Fruit fly (Drosophila melanogaster) whole organism, embryonic: ENCODE data around the gene Pino.

Source experiments
- ATbp ChIP-seq: fragments of 200-800 bp; sonication (Bioruptor generic); optimal IDR thresholded peaks from 2 replicates; lab custom pipeline; 2017; ENCODE audit warnings: missing biosample characterization, mild to moderate bottlenecking, missing genetic modification characterization, missing genetic modification reagents
- Asciz ChIP-seq: fragments of 200-800 bp; sonication (Bioruptor generic); optimal IDR thresholded peaks from 2 replicates; lab custom pipeline; 2017; ENCODE audit warnings: missing biosample characterization, mild to moderate bottlenecking, missing genetic modification characterization, missing genetic modification reagents
- Blimp-1 ChIP-seq: fragments of 200-800 bp; sonication (Bioruptor generic); optimal IDR thresholded peaks from 3 replicates; lab custom pipeline; 2018; ENCODE audit warnings: missing biosample characterization, missing genetic modification characterization, mild to moderate bottlenecking, moderate library complexity, missing genetic modification reagents
- CG10543 ChIP-seq: fragments of 200-800 bp; sonication (Bioruptor generic); optimal IDR thresholded peaks from 3 replicates; lab custom pipeline; 2017; ENCODE audit warnings: missing biosample characterization, mild to moderate bottlenecking, missing genetic modification characterization, moderate library complexity
- CG10959 ChIP-seq: fragments of 200-800 bp; sonication (Bioruptor generic); IDR thresholded peaks from 2 replicates; pipeline ENCODE4 v1.3.6; 2022; ENCODE audit warnings: missing biosample characterization, missing genetic modification characterization
- CG11456 ChIP-seq: fragments of 200-800 bp; sonication (Bioruptor generic); IDR thresholded peaks from 3 replicates; pipeline ENCODE4 v1.3.6; 2022; ENCODE audit warnings: missing biosample characterization, missing genetic modification characterization
- CG11504 ChIP-seq: fragments of 200-800 bp; sonication (Bioruptor generic); optimal IDR thresholded peaks from 3 replicates; lab custom pipeline; 2019; ENCODE audit warnings: missing biosample characterization, mild to moderate bottlenecking, missing genetic modification characterization, moderate library complexity
- CG12391 ChIP-seq: fragments of 200-800 bp; sonication (Bioruptor generic); optimal IDR thresholded peaks from 3 replicates; lab custom pipeline; 2018; ENCODE audit warnings: missing biosample characterization, mild to moderate bottlenecking, missing genetic modification characterization, moderate library complexity
- CG12942 ChIP-seq: fragments of 200-800 bp; sonication (Bioruptor generic); optimal IDR thresholded peaks from 3 replicates; lab custom pipeline; 2016; ENCODE audit warnings: missing biosample characterization, missing genetic modification characterization
- CG14014 ChIP-seq: fragments of 200-800 bp; sonication (Bioruptor generic); IDR thresholded peaks from 2 replicates; pipeline ENCODE4 v1.3.6; 2022; ENCODE audit warnings: missing biosample characterization, missing genetic modification characterization
- CG14441 ChIP-seq: fragments of 200-800 bp; sonication (Bioruptor generic); IDR thresholded peaks from 2 replicates; pipeline ENCODE4 v1.3.6; 2022; ENCODE audit warnings: missing biosample characterization, missing genetic modification characterization
- CG14710 ChIP-seq: fragments of 200-800 bp; sonication (Bioruptor generic); optimal IDR thresholded peaks from 3 replicates; lab custom pipeline; 2019; ENCODE audit warnings: missing biosample characterization, mild to moderate bottlenecking, missing genetic modification characterization, moderate library complexity
- CG15479 ChIP-seq: fragments of 200-800 bp; sonication (Bioruptor generic); optimal IDR thresholded peaks from 3 replicates; lab custom pipeline; 2019; ENCODE audit warnings: missing biosample characterization, mild to moderate bottlenecking, missing genetic modification characterization, moderate library complexity
- CG1603 ChIP-seq: fragments of 200-800 bp; sonication (Bioruptor generic); optimal IDR thresholded peaks from 2 replicates; lab custom pipeline; 2019; ENCODE audit warnings: missing biosample characterization, mild to moderate bottlenecking, missing genetic modification characterization, moderate library complexity
- CG16863 ChIP-seq: fragments of 200-800 bp; sonication (Bioruptor generic); optimal IDR thresholded peaks from 3 replicates; lab custom pipeline; 2016; ENCODE audit warnings: missing biosample characterization, missing genetic modification characterization
- CG18262 ChIP-seq: fragments of 200-800 bp; optimal IDR thresholded peaks from 3 replicates; lab custom pipeline; 2019; ENCODE audit warnings: missing biosample characterization, mild to moderate bottlenecking, missing genetic modification characterization, moderate library complexity
- CG2116 ChIP-seq: fragments of 200-800 bp; sonication (Bioruptor generic); optimal IDR thresholded peaks from 3 replicates; lab custom pipeline; 2018; ENCODE audit warnings: missing biosample characterization, mild to moderate bottlenecking, missing genetic modification characterization
- CG2199 ChIP-seq: fragments of 200-800 bp; sonication (Bioruptor generic); IDR thresholded peaks from 3 replicates; pipeline ENCODE4 v1.3.6; 2022; ENCODE audit warnings: missing biosample characterization, missing genetic modification characterization
- CG34376 ChIP-seq: fragments of 200-800 bp; sonication (Bioruptor generic); optimal IDR thresholded peaks from 2 replicates; lab custom pipeline; 2018; ENCODE audit warnings: missing biosample characterization, mild to moderate bottlenecking, missing genetic modification characterization
- CG3847 ChIP-seq: fragments of 200-800 bp; sonication (Bioruptor generic); IDR thresholded peaks from 2 replicates; pipeline ENCODE4 v1.3.6; 2022; ENCODE audit warnings: missing biosample characterization, missing genetic modification characterization
- CG4404 ChIP-seq: fragments of 200-800 bp; sonication (Bioruptor generic); IDR thresholded peaks from 2 replicates; pipeline ENCODE4 v1.3.6; 2022; ENCODE audit warnings: missing biosample characterization, missing genetic modification characterization
- CG6854 ChIP-seq: fragments of 200-800 bp; sonication (Bioruptor generic); optimal IDR thresholded peaks from 3 replicates; lab custom pipeline; 2017; ENCODE audit warnings: missing biosample characterization, mild to moderate bottlenecking, missing genetic modification characterization
- CTCF ChIP-seq: fragments of 200-800 bp; sonication (Bioruptor generic); optimal IDR thresholded peaks from 2 replicates; lab custom pipeline; 2017; ENCODE audit warnings: missing biosample characterization, mild to moderate bottlenecking, missing genetic modification characterization, moderate library complexity
- Dll ChIP-seq: fragments of 200-800 bp; sonication (Bioruptor generic); IDR thresholded peaks from 4 replicates; pipeline ENCODE4 v1.3.6; 2022; ENCODE audit warnings: missing biosample characterization, missing genetic modification characterization; ENCODE audit not compliant: partially characterized antibody
- Drgx ChIP-seq: fragments of 200-800 bp; sonication (Bioruptor generic); IDR thresholded peaks from 2 replicates; pipeline ENCODE4 v1.3.6; 2022; ENCODE audit warnings: missing biosample characterization, missing genetic modification characterization
- Ets65A ChIP-seq: fragments of 200-800 bp; sonication (Bioruptor generic); peaks from one replicate; lab custom pipeline; 2016; ENCODE audit warnings: missing biosample characterization, missing genetic modification characterization
- GATAe ChIP-seq: fragments of 200-800 bp; sonication (Bioruptor generic); conservative IDR thresholded peaks from 2 replicates; pipeline ENCODE4 v1.3.6; 2022; ENCODE audit warnings: missing biosample characterization, missing genetic modification characterization
- HHEX ChIP-seq: fragments of 200-800 bp; sonication (Bioruptor generic); optimal IDR thresholded peaks from 3 replicates; lab custom pipeline; 2017; ENCODE audit warnings: missing biosample characterization, mild to moderate bottlenecking, missing genetic modification characterization, missing genetic modification reagents
- Lim3 ChIP-seq: fragments of 200-800 bp; sonication (Bioruptor generic); IDR thresholded peaks from 2 replicates; pipeline ENCODE4 v1.3.6; 2022; ENCODE audit warnings: missing biosample characterization, missing genetic modification characterization
- Lpt ChIP-seq: fragments of >200 bp; optimal IDR thresholded peaks from 2 replicates; lab custom pipeline; 2018; ENCODE audit warnings: missing biosample characterization, missing genetic modification characterization
- NfI ChIP-seq: fragments of 200-800 bp; sonication (Bioruptor generic); optimal IDR thresholded peaks from 3 replicates; lab custom pipeline; 2018; ENCODE audit warnings: missing biosample characterization, mild to moderate bottlenecking, missing genetic modification characterization, moderate library complexity
- PHDP ChIP-seq: fragments of 200-800 bp; sonication (Bioruptor generic); optimal IDR thresholded peaks from 3 replicates; lab custom pipeline; 2018; ENCODE audit warnings: missing biosample characterization, mild to moderate bottlenecking, missing genetic modification characterization, moderate library complexity
- chif ChIP-seq, 2 experiments: fragments of 200-800 bp; sonication (Bioruptor generic); optimal IDR thresholded peaks; 3 replicates each; lab custom pipeline; 2016; ENCODE audit warnings: missing biosample characterization in 2 of 2, missing genetic modification characterization in 2 of 2
- chinmo ChIP-seq: fragments of 200-800 bp; sonication (Bioruptor generic); IDR thresholded peaks from 4 replicates; pipeline ENCODE4 v1.3.6; 2022; ENCODE audit warnings: missing biosample characterization, missing genetic modification characterization; ENCODE audit not compliant: partially characterized antibody
- crol ChIP-seq: fragments of 200-800 bp; sonication (Bioruptor generic); IDR thresholded peaks from 2 replicates; pipeline ENCODE4 v1.3.6; 2022; ENCODE audit warnings: missing biosample characterization, missing genetic modification characterization
- cwo ChIP-seq: fragments of 200-800 bp; sonication (Bioruptor generic); optimal IDR thresholded peaks from 3 replicates; lab custom pipeline; 2017; ENCODE audit warnings: missing biosample characterization, missing genetic modification characterization, mild to moderate bottlenecking, moderate library complexity, missing genetic modification reagents
- ewg ChIP-seq: fragments of 200-800 bp; sonication (Bioruptor generic); optimal IDR thresholded peaks from 3 replicates; lab custom pipeline; 2017; ENCODE audit warnings: mild to moderate bottlenecking, missing biosample characterization, missing genetic modification reagents, missing genetic modification characterization
- grn ChIP-seq: fragments of 200-800 bp; sonication (Bioruptor generic); optimal IDR thresholded peaks from 3 replicates; lab custom pipeline; 2017; ENCODE audit warnings: missing biosample characterization, missing genetic modification characterization
- klu ChIP-seq: fragments of 200-800 bp; sonication (Bioruptor generic); IDR thresholded peaks from 2 replicates; pipeline ENCODE4 v1.3.6; 2022; ENCODE audit warnings: missing biosample characterization, missing genetic modification characterization
- mirr ChIP-seq: fragments of 200-800 bp; sonication (Bioruptor generic); optimal IDR thresholded peaks from 3 replicates; lab custom pipeline; 2018; ENCODE audit warnings: missing biosample characterization, mild to moderate bottlenecking, missing genetic modification characterization
- otp ChIP-seq: fragments of 200-800 bp; sonication (Bioruptor generic); IDR thresholded peaks from 3 replicates; pipeline ENCODE4, ENCODE4 v1.3.6; 2022; ENCODE audit warnings: missing biosample characterization, missing genetic modification characterization
- pnt ChIP-seq: fragments of 200-800 bp; sonication (Bioruptor generic); optimal IDR thresholded peaks from 3 replicates; lab custom pipeline; 2016; ENCODE audit warnings: missing biosample characterization, missing genetic modification characterization
- pum ChIP-seq: fragments of 200-800 bp; sonication (Bioruptor generic); optimal IDR thresholded peaks from 2 replicates; lab custom pipeline; 2016; ENCODE audit warnings: missing biosample characterization, missing genetic modification characterization
- rib ChIP-seq: fragments of 200-800 bp; sonication (Bioruptor generic); IDR thresholded peaks from 2 replicates; pipeline ENCODE4 v1.3.6; 2022; ENCODE audit warnings: missing biosample characterization, missing genetic modification characterization
- sd ChIP-seq: fragments of 200-800 bp; sonication (Bioruptor generic); optimal IDR thresholded peaks from 3 replicates; lab custom pipeline; 2018; ENCODE audit warnings: missing biosample characterization, mild to moderate bottlenecking, missing genetic modification characterization, moderate library complexity
- seq ChIP-seq: fragments of 200-800 bp; sonication (Bioruptor generic); IDR thresholded peaks from 2 replicates; pipeline ENCODE4 v1.3.6; 2022; ENCODE audit warnings: missing biosample characterization, missing genetic modification characterization
- sug ChIP-seq: fragments of 200-800 bp; optimal IDR thresholded peaks from 2 replicates; lab custom pipeline; 2019; ENCODE audit warnings: missing biosample characterization, mild to moderate bottlenecking, missing genetic modification characterization, moderate library complexity
- tna ChIP-seq: fragments of 200-800 bp; sonication (Bioruptor generic); IDR thresholded peaks from 2 replicates; pipeline ENCODE4 v1.3.6; 2022; ENCODE audit warnings: missing biosample characterization, missing genetic modification characterization; ENCODE audit not compliant: partially characterized antibody
- unpg ChIP-seq: fragments of 200-800 bp; sonication (Bioruptor generic); optimal IDR thresholded peaks from 3 replicates; lab custom pipeline; 2018; ENCODE audit warnings: missing biosample characterization, mild to moderate bottlenecking, missing genetic modification characterization, moderate library complexity
- wor ChIP-seq: fragments of 200-800 bp; sonication (Bioruptor generic); IDR thresholded peaks from 2 replicates; pipeline ENCODE4 v1.3.6; 2022; ENCODE audit warnings: missing biosample characterization, missing genetic modification characterization

Pino gene

dm6 chr2L:1121942-1122710 lies 6.6 kb downstream of the Pino start (continued):
- TF ChIP-seq Lim3 (GFP tag; lab: Robert Waterston, UW): no peak
- TF ChIP-seq chif (GFP tag; optimal IDR thresholded peaks at IDR 0.05; lab: Kevin White, UChicago): no peak
- TF ChIP-seq otp: no peak
- no peak for TF ChIP-seq ewg
- TF ChIP-seq CG18262: peak; percentile 9
- TF ChIP-seq pnt (GFP tag; lab: Kevin White, UChicago): no peak
- no peak for TF ChIP-seq CG4404 (GFP tag; lab: Robert Waterston, UW)
- peak; percentile 0 for TF ChIP-seq Asciz
- peak; percentile 5 for TF ChIP-seq unpg (GFP tag; lab: Kevin White, UChicago)
- TF ChIP-seq Blimp-1 (GFP tag; lab: Kevin White, UChicago): peak; percentile 16
- peak; percentile 35 for TF ChIP-seq CG10543
- no peak for TF ChIP-seq CG6854 (GFP tag; lab: Kevin White, UChicago)
- no peak for TF ChIP-seq CG12391 (tag; lab: Kevin White, UChicago)
- peak; percentile 42 for TF ChIP-seq ATbp (GFP tag; lab: Kevin White, UChicago)
- TF ChIP-seq CG3847 (GFP tag; lab: Robert Waterston, UW): no peak
- no peak for TF ChIP-seq CTCF
- no peak for TF ChIP-seq CG10959
- no peak for TF ChIP-seq PHDP (tag; lab: Kevin White, UChicago)
- TF ChIP-seq CG11456 (GFP tag; lab: Robert Waterston, UW): no peak
- TF ChIP-seq NfI (GFP tag; lab: Kevin White, UChicago): no peak
- no peak for TF ChIP-seq HHEX (GFP tag; lab: Kevin White, UChicago)
- peak; percentile 33 for TF ChIP-seq Ets65A
- no peak for TF ChIP-seq tna
- TF ChIP-seq Lpt (GFP tag; lab: Kevin White, UChicago): no peak
- no peak for TF ChIP-seq CG2199
- TF ChIP-seq pum (GFP tag; lab: Kevin White, UChicago): no peak
- TF ChIP-seq chinmo (GFP tag; lab: Robert Waterston, UW): peak; percentile 87; the same call in 2 of the 4 replicates
- TF ChIP-seq klu (GFP tag; lab: Robert Waterston, UW): 0 out of 2 replicates have a peak, but pooled peaks have one; percentile 21
- TF ChIP-seq CG14441 (GFP tag; lab: Robert Waterston, UW): no peak
- peak; percentile 11 for TF ChIP-seq CG14710
- peak; percentile 29 for TF ChIP-seq CG1603 (tag; lab: Kevin White, UChicago)
- TF ChIP-seq Dll (GFP tag; lab: Robert Waterston, UW): no peak
- TF ChIP-seq CG11504 (tag; lab: Kevin White, UChicago): peak; percentile 37

dm6 chr2L:1120206-1120902 lies 8.4 kb downstream of the Pino start:
- TF ChIP-seq sd (tag; lab: Kevin White, UChicago) (peak; percentile 9), CG34376 (GFP tag; lab: Kevin White, UChicago) (peak; percentile 23), GATAe (GFP tag; lab: Robert Waterston, UW) (peak; percentile 95), grn (GFP tag; lab: Kevin White, UChicago) (peak; percentile 42), wor (no peak), mirr (peak; percentile 11), CG16863 (no peak), cwo (GFP tag; lab: Kevin White, UChicago) (peak; percentile 32), CG15479 (peak; percentile 15), CG2116 (GFP tag; lab: Kevin White, UChicago) (no peak), Drgx (GFP tag; lab: Robert Waterston, UW) (0 out of 2 replicates have a peak, but pooled peaks have one; percentile 21), seq (GFP tag; lab: Robert Waterston, UW) (no peak), sug (peak; percentile 11), CG14014 (no peak), CG12942 (GFP tag; lab: Kevin White, UChicago) (no peak), rib (GFP tag; lab: Robert Waterston, UW) (0 out of 2 replicates have a peak, but pooled peaks have one; percentile 9), crol (GFP tag; lab: Robert Waterston, UW) (peak; percentile 23; the same call in 1 of the 2 replicates)
